Fruit fly (Drosophila melanogaster) whole organism, embryonic: ENCODE results near the gene wfs1.
A peak's percentile ranks its signal among the peaks of the same experiment; 100 is the strongest.

Experiments used
- Aef1 ChIP-seq: fragments of 200-800 bp; sonication (Bioruptor generic); IDR thresholded peaks from 3 replicates; pipeline ENCODE4 v1.3.6; 2022; ENCODE audit warnings: missing biosample characterization, missing genetic modification characterization
- Bteb2 ChIP-seq: fragments of 200-800 bp; sonication (Bioruptor generic); optimal IDR thresholded peaks from 2 replicates; lab custom pipeline; 2016; ENCODE audit warnings: missing biosample characterization, missing genetic modification characterization
- CG10366 ChIP-seq: fragments of 200-800 bp; sonication (Bioruptor generic); IDR thresholded peaks from 2 replicates; pipeline ENCODE4 v1.3.6; 2022; ENCODE audit warnings: missing biosample characterization, missing genetic modification characterization
- CG11093 ChIP-seq: fragments of 200-800 bp; sonication (Bioruptor generic); IDR thresholded peaks from 3 replicates; pipeline ENCODE4 v1.3.6; 2022; ENCODE audit warnings: missing biosample characterization, missing genetic modification characterization
- CG12391 ChIP-seq: fragments of 200-800 bp; sonication (Bioruptor generic); optimal IDR thresholded peaks from 3 replicates; lab custom pipeline; 2018; ENCODE audit warnings: missing biosample characterization, mild to moderate bottlenecking, missing genetic modification characterization, moderate library complexity
- CG12769 ChIP-seq: fragments of 200-800 bp; sonication (Bioruptor generic); optimal IDR thresholded peaks from 2 replicates; lab custom pipeline; 2019; ENCODE audit warnings: missing biosample characterization, mild to moderate bottlenecking, missing genetic modification characterization, moderate library complexity
- CG14965 ChIP-seq: fragments of 200-800 bp; sonication (Bioruptor generic); optimal IDR thresholded peaks from 2 replicates; lab custom pipeline; 2016; ENCODE audit warnings: missing biosample characterization, missing genetic modification characterization, borderline replicate concordance
- CG15073 ChIP-seq: fragments of 200-800 bp; sonication (Bioruptor generic); optimal IDR thresholded peaks from 2 replicates; lab custom pipeline; 2016; ENCODE audit warnings: missing biosample characterization, missing genetic modification characterization
- CG16863 ChIP-seq: fragments of 200-800 bp; sonication (Bioruptor generic); optimal IDR thresholded peaks from 3 replicates; lab custom pipeline; 2016; ENCODE audit warnings: missing biosample characterization, missing genetic modification characterization
- CG17802 ChIP-seq: fragments of 200-800 bp; sonication (Bioruptor generic); optimal IDR thresholded peaks from 2 replicates; lab custom pipeline; 2018; ENCODE audit warnings: missing biosample characterization, mild to moderate bottlenecking, missing genetic modification characterization, moderate library complexity
- CG18262 ChIP-seq: fragments of 200-800 bp; optimal IDR thresholded peaks from 3 replicates; lab custom pipeline; 2019; ENCODE audit warnings: missing biosample characterization, mild to moderate bottlenecking, missing genetic modification characterization, moderate library complexity
- CG2202 ChIP-seq: fragments of 200-800 bp; sonication (Bioruptor generic); optimal IDR thresholded peaks from 2 replicates; lab custom pipeline; 2018; ENCODE audit warnings: missing biosample characterization, mild to moderate bottlenecking, missing genetic modification characterization
- CG2712 ChIP-seq: fragments of 200-800 bp; optimal IDR thresholded peaks from 3 replicates; lab custom pipeline; 2019; ENCODE audit warnings: missing biosample characterization, mild to moderate bottlenecking, missing genetic modification characterization, moderate library complexity
- CG32772 ChIP-seq: fragments of 200-800 bp; sonication (Bioruptor generic); IDR thresholded peaks from 2 replicates; pipeline ENCODE4 v1.3.6; 2022; ENCODE audit warnings: missing biosample characterization, missing genetic modification characterization
- CG34422 ChIP-seq: fragments of 200-800 bp; sonication (Bioruptor generic); IDR thresholded peaks from 3 replicates; pipeline ENCODE4 v1.3.6; 2022; ENCODE audit warnings: missing biosample characterization, missing genetic modification characterization
- CG4360 ChIP-seq: fragments of 200-800 bp; sonication (Bioruptor generic); IDR thresholded peaks from 2 replicates; pipeline ENCODE4 v1.3.6; 2022; ENCODE audit warnings: missing biosample characterization, missing genetic modification characterization
- CG6254 ChIP-seq: fragments of 200-800 bp; sonication (Bioruptor generic); optimal IDR thresholded peaks from 3 replicates; lab custom pipeline; 2017; ENCODE audit warnings: mild to moderate bottlenecking, missing biosample characterization, missing genetic modification reagents, missing genetic modification characterization
- CG6854 ChIP-seq: fragments of 200-800 bp; sonication (Bioruptor generic); optimal IDR thresholded peaks from 3 replicates; lab custom pipeline; 2017; ENCODE audit warnings: missing biosample characterization, mild to moderate bottlenecking, missing genetic modification characterization
- CG8359 ChIP-seq: fragments of 200-800 bp; sonication (Bioruptor generic); optimal IDR thresholded peaks from 2 replicates; lab custom pipeline; 2017; ENCODE audit warnings: missing biosample characterization, mild to moderate bottlenecking, missing genetic modification characterization, borderline replicate concordance
- Elba2 ChIP-seq: fragments of 200-800 bp; sonication (Bioruptor generic); optimal IDR thresholded peaks from 3 replicates; lab custom pipeline; 2016; ENCODE audit warnings: missing biosample characterization, missing genetic modification characterization
- GATAe ChIP-seq: fragments of 200-800 bp; sonication (Bioruptor generic); conservative IDR thresholded peaks from 2 replicates; pipeline ENCODE4 v1.3.6; 2022; ENCODE audit warnings: missing biosample characterization, missing genetic modification characterization
- HLH54F ChIP-seq: fragments of 200-800 bp; sonication (Bioruptor generic); optimal IDR thresholded peaks from 3 replicates; lab custom pipeline; 2016; ENCODE audit warnings: missing biosample characterization, missing genetic modification characterization
- HmgD ChIP-seq: fragments of 200-800 bp; sonication (Bioruptor generic); optimal IDR thresholded peaks from 3 replicates; lab custom pipeline; 2016; ENCODE audit warnings: missing biosample characterization, missing genetic modification characterization
- Hmx ChIP-seq: fragments of 200-800 bp; sonication (Bioruptor generic); optimal IDR thresholded peaks from 2 replicates; lab custom pipeline; 2016; ENCODE audit warnings: missing biosample characterization, missing genetic modification characterization
- NC2α ChIP-seq: fragments of 200-800 bp; sonication (Bioruptor generic); optimal IDR thresholded peaks from 2 replicates; lab custom pipeline; 2016; ENCODE audit warnings: missing biosample characterization, missing genetic modification characterization
- NC2β ChIP-seq: fragments of 200-800 bp; sonication (Bioruptor generic); optimal IDR thresholded peaks from 2 replicates; lab custom pipeline; 2016; ENCODE audit warnings: missing biosample characterization, missing genetic modification characterization
- Nf-YB ChIP-seq: fragments of 200-800 bp; sonication (Bioruptor generic); optimal IDR thresholded peaks from 3 replicates; lab custom pipeline; 2019; ENCODE audit warnings: missing biosample characterization, mild to moderate bottlenecking, missing genetic modification characterization, moderate library complexity
- Rfx ChIP-seq: fragments of 200-800 bp; sonication (Bioruptor generic); IDR thresholded peaks from 2 replicates; pipeline ENCODE4 v1.3.6; 2022; ENCODE audit warnings: missing biosample characterization, missing genetic modification characterization
- Rx ChIP-seq: fragments of 200-800 bp; sonication (Bioruptor generic); IDR thresholded peaks from 2 replicates; pipeline ENCODE4 v1.3.6; 2022; ENCODE audit warnings: missing biosample characterization, missing genetic modification characterization
- Ssrp ChIP-seq: fragments of 200-800 bp; sonication (Bioruptor generic); optimal IDR thresholded peaks from 2 replicates; lab custom pipeline; 2018; ENCODE audit warnings: missing biosample characterization, mild to moderate bottlenecking, missing genetic modification characterization, moderate library complexity
- ab ChIP-seq: fragments of 200-800 bp; sonication (Bioruptor generic); optimal IDR thresholded peaks from 2 replicates; lab custom pipeline; 2016; ENCODE audit warnings: missing biosample characterization, missing genetic modification characterization
- bigmax ChIP-seq: fragments of 200-800 bp; sonication (Bioruptor generic); optimal IDR thresholded peaks from 2 replicates; lab custom pipeline; 2018; ENCODE audit warnings: missing biosample characterization, mild to moderate bottlenecking, missing genetic modification characterization
- bowl ChIP-seq: fragments of 200-800 bp; sonication (Bioruptor generic); IDR thresholded peaks from 2 replicates; pipeline ENCODE4 v1.3.6; 2022; ENCODE audit warnings: missing biosample characterization, missing genetic modification characterization
- br ChIP-seq: fragments of >200 bp; optimal IDR thresholded peaks from 2 replicates; lab custom pipeline; 2017
- dmrt11E ChIP-seq: fragments of 200-800 bp; sonication (Bioruptor generic); optimal IDR thresholded peaks from 3 replicates; lab custom pipeline; 2018; ENCODE audit warnings: missing biosample characterization, mild to moderate bottlenecking, missing genetic modification characterization, moderate library complexity
- dmrt99B ChIP-seq: fragments of 200-800 bp; sonication (Bioruptor generic); optimal IDR thresholded peaks from 2 replicates; lab custom pipeline; 2018; ENCODE audit warnings: missing biosample characterization, mild to moderate bottlenecking, missing genetic modification characterization, moderate library complexity
- en ChIP-seq: fragments of 200-800 bp; sonication (Bioruptor generic); optimal IDR thresholded peaks from 2 replicates; lab custom pipeline; 2016; ENCODE audit warnings: missing biosample characterization, missing genetic modification characterization
- eve ChIP-seq, 2 experiments: fragments of >200 bp; optimal IDR thresholded peaks; 2 replicates each; lab custom pipeline; 2017; ENCODE audit warnings: missing biosample characterization in 2 of 2, missing genetic modification characterization in 2 of 2
- grau ChIP-seq: fragments of 200-800 bp; optimal IDR thresholded peaks from 3 replicates; lab custom pipeline; 2019; ENCODE audit warnings: missing biosample characterization, mild to moderate bottlenecking, missing genetic modification characterization, moderate library complexity
- hkb ChIP-seq, 2 experiments: fragments of 200-800 bp in 1 of 2; fragments of >200 bp in 1 of 2; sonication (Bioruptor generic) in 1 of 2; IDR thresholded peaks in 1 of 2; optimal IDR thresholded peaks in 1 of 2; 2 replicates each; pipeline versions ENCODE4 v1.3.6 to Lab custom; 2017 to 2022; ENCODE audit warnings: missing biosample characterization in 1 of 2, missing genetic modification characterization in 1 of 2
- jigr1 ChIP-seq: fragments of 200-800 bp; sonication (Bioruptor generic); IDR thresholded peaks from 3 replicates; pipeline ENCODE4 v1.3.6; 2022; ENCODE audit warnings: missing biosample characterization, missing genetic modification characterization
- klu ChIP-seq: fragments of 200-800 bp; sonication (Bioruptor generic); IDR thresholded peaks from 2 replicates; pipeline ENCODE4 v1.3.6; 2022; ENCODE audit warnings: missing biosample characterization, missing genetic modification characterization
- lab ChIP-seq: fragments of 200-800 bp; sonication (Bioruptor generic); optimal IDR thresholded peaks from 3 replicates; lab custom pipeline; 2017; ENCODE audit warnings: missing biosample characterization, missing genetic modification characterization, mild to moderate bottlenecking, moderate library complexity, missing genetic modification reagents
- nom ChIP-seq: fragments of 200-800 bp; sonication (Bioruptor generic); optimal IDR thresholded peaks from 2 replicates; lab custom pipeline; 2017; ENCODE audit warnings: missing biosample characterization, missing genetic modification characterization, mild to moderate bottlenecking, moderate library complexity, missing genetic modification reagents
- oc ChIP-seq: fragments of 200-800 bp; sonication (Bioruptor generic); optimal IDR thresholded peaks from 2 replicates; lab custom pipeline; 2018; ENCODE audit warnings: missing biosample characterization, mild to moderate bottlenecking, missing genetic modification characterization, moderate library complexity
- peb ChIP-seq: fragments of 200-800 bp; sonication (Bioruptor generic); IDR thresholded peaks from 2 replicates; pipeline ENCODE4 v1.3.6; 2022; ENCODE audit warnings: missing biosample characterization, missing genetic modification characterization
- repo ChIP-seq: fragments of 200-800 bp; sonication (Bioruptor generic); optimal IDR thresholded peaks from 2 replicates; lab custom pipeline; 2016; ENCODE audit warnings: missing biosample characterization, missing genetic modification characterization
- slbo ChIP-seq: fragments of 200-800 bp; sonication (Bioruptor generic); IDR thresholded peaks from 2 replicates; pipeline ENCODE4 v1.3.6; 2022; ENCODE audit warnings: missing biosample characterization, missing genetic modification characterization
- twi ChIP-seq: fragments of 200-800 bp; optimal IDR thresholded peaks from 2 replicates; lab custom pipeline; 2019; ENCODE audit warnings: missing biosample characterization, mild to moderate bottlenecking, missing genetic modification characterization, moderate library complexity
- vnd ChIP-seq: fragments of 200-800 bp; sonication (Bioruptor generic); IDR thresholded peaks from 3 replicates; pipeline ENCODE4 v1.3.6; 2022; ENCODE audit warnings: missing biosample characterization, missing genetic modification characterization; ENCODE audit not compliant: partially characterized antibody

The wfs1 gene

dm6 chr3R:22666449-22667283 is 23.5 kb downstream of the wfs1 start (continued):
- TF ChIP-seq HLH54F (GFP tag; lab: Kevin White, UChicago) (no peak), klu (no peak), CG4360 (GFP tag; lab: Robert Waterston, UW) (peak; percentile 81), CG10366 (GFP tag; lab: Robert Waterston, UW) (no peak), Aef1 (GFP tag; lab: Robert Waterston, UW) (no peak), jigr1 (GFP tag; lab: Robert Waterston, UW) (no peak), NC2β (GFP tag; lab: Kevin White, UChicago) (no peak), CG8359 (GFP tag; lab: Kevin White, UChicago) (no peak), NC2α (no peak), twi (tag; lab: Kevin White, UChicago) (no peak), CG34422 (GFP tag; lab: Robert Waterston, UW) (no peak; the same call in 2 of the 3 replicates), CG11093 (no peak), repo (GFP tag; lab: Kevin White, UChicago) (no peak), nom (GFP tag; lab: Kevin White, UChicago) (peak; percentile 22), Rfx (no peak), Nf-YB (peak; percentile 8), vnd (GFP tag; lab: Robert Waterston, UW) (no peak), CG2202 (tag; lab: Kevin White, UChicago) (no peak), HmgD (GFP tag; lab: Kevin White, UChicago) (no peak), GATAe (GFP tag; lab: Robert Waterston, UW) (no peak), CG6254 (GFP tag; lab: Kevin White, UChicago) (no peak), Elba2 (GFP tag; lab: Kevin White, UChicago) (peak; percentile 92), bigmax (GFP tag; lab: Kevin White, UChicago) (no peak), peb (no peak), CG15073 (GFP tag; lab: Kevin White, UChicago) (no peak), CG32772 (GFP tag; lab: Robert Waterston, UW) (no peak), CG16863 (GFP tag; lab: Kevin White, UChicago) (no peak), lab (GFP tag; lab: Kevin White, UChicago) (no peak), grau (tag; lab: Kevin White, UChicago) (no peak), CG6854 (GFP tag; lab: Kevin White, UChicago) (no peak), CG12769 (no peak), dmrt99B (tag; lab: Kevin White, UChicago) (no peak), oc (peak; percentile 12), Bteb2 (GFP tag; lab: Kevin White, UChicago) (no peak), slbo (no peak), br (lab: Kevin White, UChicago) (no peak), ab (GFP tag; lab: Kevin White, UChicago) (no peak), hkb (optimal IDR thresholded peaks at IDR 0.05; lab: Kevin White, UChicago) (no peak), hkb (GFP tag; IDR thresholded peaks at IDR 0.05; lab: Robert Waterston, UW) (no peak), Rx (GFP tag; lab: Robert Waterston, UW) (no peak), eve (GFP tag; optimal IDR thresholded peaks at IDR 0.05; lab: Kevin White, UChicago) (no peak), CG2712 (no peak), CG18262 (no peak), Hmx (GFP tag; lab: Kevin White, UChicago) (no peak), CG12391 (tag; lab: Kevin White, UChicago) (no peak), en (GFP tag; lab: Kevin White, UChicago) (no peak), bowl (GFP tag; lab: Robert Waterston, UW) (no peak), CG14965 (no peak), CG17802 (no peak), dmrt11E (tag; lab: Kevin White, UChicago) (no peak), Ssrp (tag; lab: Kevin White, UChicago) (no peak)
